Fruit fly (Drosophila melanogaster): Measurements from ENCODE around the gene SP1029.

SP1029 gene

dm6 chr3R:29222891-29223842 lies 27.1 kb downstream of the SP1029 start, which contains the start of the genes Cisd2 and Brd8:
TSS of gene Cisd2 (minus strand) at chr3R:29223428.
TSS of gene Brd8 (plus strand) at chr3R:29223485.
- TF ChIP-seq EcR (GFP tag; optimal IDR thresholded peaks at IDR 0.05), result no peak
- no peak for TF ChIP-seq CG17806 (tag; optimal IDR thresholded peaks at IDR 0.05)
- no peak for TF ChIP-seq Ets98B (GFP tag; IDR thresholded peaks at IDR 0.05)
- no peak for TF ChIP-seq Pif1A (GFP tag; optimal IDR thresholded peaks at IDR 0.05)
- TF ChIP-seq D1 (tag; optimal IDR thresholded peaks at IDR 0.05), result no peak
- TF ChIP-seq gl (tag; optimal IDR thresholded peaks at IDR 0.05), result no peak
- no peak for TF ChIP-seq CG14655 (GFP tag; optimal IDR thresholded peaks at IDR 0.05)
- TF ChIP-seq CG4496 (GFP tag; IDR thresholded peaks at IDR 0.05), result no peak
- TF ChIP-seq Pif1B (GFP tag; optimal IDR thresholded peaks at IDR 0.05), result no peak
- TF ChIP-seq CG9948 (tag; optimal IDR thresholded peaks at IDR 0.05), result no peak
- TF ChIP-seq CG8301 (tag; optimal IDR thresholded peaks at IDR 0.05), result no peak
- no peak for TF ChIP-seq CG12605 (GFP tag; IDR thresholded peaks at IDR 0.05)

- TF ChIP-seq CG34367 (tag; optimal IDR thresholded peaks at IDR 0.05) (no peak), rn (GFP tag; IDR thresholded peaks at IDR 0.05) (no peak), Ets98B (GFP tag; IDR thresholded peaks at IDR 0.05) (no peak), CG10348 (GFP tag; IDR thresholded peaks at IDR 0.05) (no peak), EcR (GFP tag; optimal IDR thresholded peaks at IDR 0.05) (no peak), gl (tag; optimal IDR thresholded peaks at IDR 0.05) (no peak), CG13204 (GFP tag; optimal IDR thresholded peaks at IDR 0.05) (no peak), CG15710 (tag; optimal IDR thresholded peaks at IDR 0.05) (no peak), CG14655 (GFP tag; optimal IDR thresholded peaks at IDR 0.05) (no peak), Pif1A (GFP tag; optimal IDR thresholded peaks at IDR 0.05) (no peak), CG8159 (tag; optimal IDR thresholded peaks at IDR 0.05) (no peak), D1 (tag; optimal IDR thresholded peaks at IDR 0.05) (no peak), Pif1B (GFP tag; optimal IDR thresholded peaks at IDR 0.05) (no peak), Snoo (tag; optimal IDR thresholded peaks at IDR 0.05) (no peak), CG4496 (GFP tag; IDR thresholded peaks at IDR 0.05) (no peak), CG8301 (tag; optimal IDR thresholded peaks at IDR 0.05) (no peak), CG32121 (GFP tag; IDR thresholded peaks at IDR 0.05) (no peak), CG12605 (GFP tag; IDR thresholded peaks at IDR 0.05) (no peak), CG17806 (tag; optimal IDR thresholded peaks at IDR 0.05) (no peak)
Observed at dm6 chr3R:29221168-29221567, 29.1 kb downstream of the SP1029 start.

- no peak for TF ChIP-seq EcR (GFP tag; optimal IDR thresholded peaks at IDR 0.05)
- no peak for TF ChIP-seq Snoo (tag; optimal IDR thresholded peaks at IDR 0.05)
- no peak for TF ChIP-seq CG15710 (tag; optimal IDR thresholded peaks at IDR 0.05)
- TF ChIP-seq CG8159 (tag; optimal IDR thresholded peaks at IDR 0.05), result no peak
- TF ChIP-seq CG32121 (GFP tag; IDR thresholded peaks at IDR 0.05), result no peak
- TF ChIP-seq rn (GFP tag; IDR thresholded peaks at IDR 0.05), result no peak
- no peak for TF ChIP-seq CG34367 (tag; optimal IDR thresholded peaks at IDR 0.05)
- TF ChIP-seq fd96Ca (GFP tag; IDR thresholded peaks at IDR 0.05), result no peak
- no peak for TF ChIP-seq gl (tag; optimal IDR thresholded peaks at IDR 0.05)
- no peak for TF ChIP-seq CG4496 (GFP tag; IDR thresholded peaks at IDR 0.05)
- no peak for TF ChIP-seq CG12605 (GFP tag; IDR thresholded peaks at IDR 0.05)
Observed at dm6 chr3R:29220585-29220984, 29.7 kb downstream of the SP1029 start.

- TF ChIP-seq fd96Ca (GFP tag; IDR thresholded peaks at IDR 0.05) (peak; percentile 85), CG8301 (tag; optimal IDR thresholded peaks at IDR 0.05) (peak; percentile 72), CG34367 (tag; optimal IDR thresholded peaks at IDR 0.05) (peak; percentile 88), EcR (GFP tag; optimal IDR thresholded peaks at IDR 0.05) (peak; percentile 15), Snoo (tag; optimal IDR thresholded peaks at IDR 0.05) (peak; percentile 96), CG13204 (GFP tag; optimal IDR thresholded peaks at IDR 0.05) (no peak), Ets98B (GFP tag; IDR thresholded peaks at IDR 0.05) (peak; percentile 78), Pif1A (GFP tag; optimal IDR thresholded peaks at IDR 0.05) (no peak), D1 (tag; optimal IDR thresholded peaks at IDR 0.05) (no peak), gl (tag; optimal IDR thresholded peaks at IDR 0.05) (peak; percentile 86), CG12605 (GFP tag; IDR thresholded peaks at IDR 0.05) (peak; percentile 78), CG4496 (GFP tag; IDR thresholded peaks at IDR 0.05) (peak; percentile 93), Pif1B (GFP tag; optimal IDR thresholded peaks at IDR 0.05) (peak; percentile 76), CG32121 (GFP tag; IDR thresholded peaks at IDR 0.05) (peak; percentile 86), CG9948 (tag; optimal IDR thresholded peaks at IDR 0.05) (peak; percentile 57), CG10348 (GFP tag; IDR thresholded peaks at IDR 0.05) (no peak), CG8159 (tag; optimal IDR thresholded peaks at IDR 0.05) (peak; percentile 76), CG14655 (GFP tag; optimal IDR thresholded peaks at IDR 0.05) (no peak), CG17806 (tag; optimal IDR thresholded peaks at IDR 0.05) (peak; percentile 65), rn (GFP tag; IDR thresholded peaks at IDR 0.05) (peak; percentile 67; the same call in 1 of the 2 replicates), CG15710 (tag; optimal IDR thresholded peaks at IDR 0.05) (peak; percentile 82)
Observed at dm6 chr3R:29219948-29220347, 30.3 kb downstream of the SP1029 start, which contains the start of gene eEF1gamma. TSS of gene eEF1gamma (plus strand) at chr3R:29220172.

- TF ChIP-seq CG15710 (tag; optimal IDR thresholded peaks at IDR 0.05) (no peak), CG8301 (tag; optimal IDR thresholded peaks at IDR 0.05) (peak; percentile 16), Pif1B (GFP tag; optimal IDR thresholded peaks at IDR 0.05) (no peak), CG8159 (tag; optimal IDR thresholded peaks at IDR 0.05) (peak; percentile 3)
Observed at dm6 chr3R:29218001-29218400, 32.2 kb downstream of the SP1029 start.
